Fruit fly (Drosophila melanogaster) S2 (cell line): Measurements from ENCODE around the gene CG13833.

Experiments
- CG8478 ChIP-seq: fragments of >200 bp; optimal IDR thresholded peaks from 2 replicates; lab custom pipeline; 2018
- CTCF ChIP-seq, 2 experiments: fragments of >200 bp; optimal IDR thresholded peaks; 2 replicates each; lab custom pipeline; 2018

dm6 chr3R:23028506-23028905 is 6.9 kb downstream of the CG13833 start:
- TF ChIP-seq CG8478 (lab: Kevin White, UChicago) (no peak), CTCF (optimal IDR thresholded peaks at IDR 0.05; lab: Kevin White, UChicago) (no peak)
